Fruit fly (Drosophila melanogaster) Kc167 (cell line): ENCODE measurements around the gene Prps.

Experiments used
- insv ChIP-seq: fragments of >200 bp; optimal IDR thresholded peaks from 3 replicates; lab custom pipeline; 2018; ENCODE audit warnings: missing external identifiers
- psq ChIP-seq: fragments of >200 bp; optimal IDR thresholded peaks from 2 replicates; lab custom pipeline; 2017; ENCODE audit warnings: missing external identifiers

DNA sequence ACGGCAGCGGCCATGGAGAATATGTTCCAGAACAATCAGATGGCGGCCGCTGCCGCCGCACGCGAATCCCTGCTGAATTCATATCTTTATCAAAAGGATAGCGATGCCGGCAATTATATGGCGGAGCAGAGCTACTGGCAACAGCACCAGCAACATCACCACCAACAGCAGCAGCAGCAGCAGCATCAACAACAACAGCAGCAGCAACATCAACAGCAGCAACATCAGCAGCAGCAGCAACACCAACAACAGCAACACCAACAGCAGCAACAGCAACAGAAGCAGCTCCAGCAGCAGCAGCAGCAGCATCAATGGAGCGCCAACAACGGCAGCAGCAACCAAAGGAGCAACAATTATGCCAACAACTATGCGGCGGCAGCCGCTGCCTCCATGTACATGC is 12.3 kb upstream of the Prps start:
- TF ChIP-seq insv (lab: Kevin White, UChicago): no peak
- no peak for TF ChIP-seq psq (lab: Kevin White, UChicago)
